Fruit fly (Drosophila melanogaster): ENCODE results near the gene CG8036.
A peak's percentile ranks its signal among the peaks of the same experiment; 100 is the strongest.

CG8036 gene

DNA sequence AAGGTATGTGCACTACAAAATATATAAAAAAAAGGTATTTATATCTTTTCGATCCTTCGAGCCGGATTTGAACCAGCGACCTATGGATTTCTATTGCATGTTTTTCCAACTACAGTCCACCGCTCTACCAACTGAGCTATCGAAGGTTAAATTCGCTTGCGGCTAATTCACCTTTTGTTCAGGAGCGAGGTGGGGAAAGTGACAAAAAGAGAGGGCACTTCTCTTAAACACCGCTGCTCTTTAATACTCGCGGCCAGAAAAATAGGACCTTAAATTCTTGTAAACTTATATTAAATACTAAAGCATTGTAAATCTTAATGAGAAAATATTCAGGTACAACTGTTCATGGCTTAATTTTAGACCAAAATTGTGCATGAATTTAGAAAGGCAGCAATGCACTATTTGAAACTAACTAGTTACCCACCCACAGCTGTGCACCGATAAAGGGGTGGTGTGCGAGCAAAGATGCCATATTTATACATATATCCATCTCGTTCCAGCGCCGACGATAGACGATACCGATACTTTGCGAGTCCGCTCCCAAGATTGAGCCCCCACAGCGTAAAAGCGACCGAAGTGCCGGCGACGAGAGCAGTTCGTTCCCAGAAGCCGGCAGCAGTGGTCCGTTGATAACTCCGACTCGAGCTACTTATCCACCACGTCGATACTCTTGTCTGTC lies 1.5 kb downstream of the CG8036 start (continued):
- TF ChIP-seq CG10147 (GFP tag; optimal IDR thresholded peaks at IDR 0.05) (peak; percentile 97), pfk (GFP tag; optimal IDR thresholded peaks at IDR 0.05) (peak; percentile 73), br (optimal IDR thresholded peaks at IDR 0.05) (no peak), HmgZ (tag; optimal IDR thresholded peaks at IDR 0.05) (peak; percentile 99), trh (GFP tag; optimal IDR thresholded peaks at IDR 0.05) (peak; percentile 95), chinmo (GFP tag; IDR thresholded peaks at IDR 0.05; ENCODE audit: partially characterized antibody) (0 out of 4 replicates have a peak, but pooled peaks have one; percentile 77), ap (GFP tag; IDR thresholded peaks at IDR 0.05) (peak; percentile 95), Med (GFP tag) (peak; percentile 100), Jarid2 (GFP tag; optimal IDR thresholded peaks at IDR 0.05) (peak; percentile 85), kay (GFP tag; optimal IDR thresholded peaks at IDR 0.05) (peak; percentile 95), CG14965 (GFP tag; optimal IDR thresholded peaks at IDR 0.05; ENCODE audit: borderline replicate concordance) (peak; percentile 80), Pdp1 (GFP tag; optimal IDR thresholded peaks at IDR 0.05) (peak; percentile 94 to 97), twi (tag; optimal IDR thresholded peaks at IDR 0.05) (peak; percentile 91), B-H1 (GFP tag; IDR thresholded peaks at IDR 0.05) (peak; percentile 95), CoRest (tag; optimal IDR thresholded peaks at IDR 0.05) (peak; percentile 97), nom (GFP tag; optimal IDR thresholded peaks at IDR 0.05) (peak; percentile 96), Antp (GFP tag; optimal IDR thresholded peaks at IDR 0.05) (peak; percentile 96), Ssrp (tag; optimal IDR thresholded peaks at IDR 0.05) (peak; percentile 96), CG5953 (GFP tag; IDR thresholded peaks at IDR 0.05) (peak; percentile 95), CG11085 (GFP tag; IDR thresholded peaks at IDR 0.05) (peak; percentile 88), ssp (GFP tag; IDR thresholded peaks at IDR 0.05) (peak; percentile 85), CTCF (GFP tag; optimal IDR thresholded peaks at IDR 0.05) (peak; percentile 69), ac (GFP tag; optimal IDR thresholded peaks at IDR 0.05) (peak; percentile 95), kni (GFP tag; optimal IDR thresholded peaks at IDR 0.05) (peak; percentile 87), stwl (tag; optimal IDR thresholded peaks at IDR 0.05) (peak; percentile 80), org-1 (GFP tag; optimal IDR thresholded peaks at IDR 0.05) (peak; percentile 97), hb (GFP tag; IDR thresholded peaks at IDR 0.05; ENCODE audit: partially characterized antibody) (peak; percentile 61), CG8290 (GFP tag; optimal IDR thresholded peaks at IDR 0.05) (peak; percentile 97), CG8290 (tag; optimal IDR thresholded peaks at IDR 0.05) (peak; percentile 94 to 99), CG10274 (GFP tag; optimal IDR thresholded peaks at IDR 0.05) (peak; percentile 89), oc (tag; optimal IDR thresholded peaks at IDR 0.05) (peak; percentile 98), CG9797 (GFP tag; optimal IDR thresholded peaks at IDR 0.05) (peak; percentile 68), CG10959 (GFP tag; IDR thresholded peaks at IDR 0.05) (peak; percentile 94), CG12942 (GFP tag; optimal IDR thresholded peaks at IDR 0.05) (peak; percentile 95), al (GFP tag; IDR thresholded peaks at IDR 0.05) (peak; percentile 86), Dfd (GFP tag; optimal IDR thresholded peaks at IDR 0.05) (no peak), Aef1 (GFP tag; IDR thresholded peaks at IDR 0.05) (peak; percentile 91), Hey (tag; optimal IDR thresholded peaks at IDR 0.05) (peak; percentile 90), YL-1 (GFP tag; optimal IDR thresholded peaks at IDR 0.05) (peak; percentile 88), Adf1 (GFP tag; IDR thresholded peaks at IDR 0.05) (peak; percentile 82), tup (GFP tag; optimal IDR thresholded peaks at IDR 0.05) (peak; percentile 97), scrt (GFP tag; optimal IDR thresholded peaks at IDR 0.05) (peak; percentile 97), CG9727 (GFP tag; optimal IDR thresholded peaks at IDR 0.05) (peak; percentile 99), CG9932 (GFP tag; IDR thresholded peaks at IDR 0.05) (peak; percentile 94), bbx (GFP tag; IDR thresholded peaks at IDR 0.05; ENCODE audit: partially characterized antibody) (peak; percentile 75), TFAM (GFP tag; optimal IDR thresholded peaks at IDR 0.05) (peak; percentile 87), Bdp1 (GFP tag; optimal IDR thresholded peaks at IDR 0.05) (peak; percentile 99), Abd-B (GFP tag; optimal IDR thresholded peaks at IDR 0.05) (peak; percentile 93), CG4282 (GFP tag; optimal IDR thresholded peaks at IDR 0.05) (peak; percentile 88), cg (GFP tag; optimal IDR thresholded peaks at IDR 0.05) (no peak)

Data from whole organism, embryonic.